Worm (Caenorhabditis elegans) whole organism, L1 larva: ENCODE data around the gene F54D5.15.

Experiments used
- C16A3.4 ChIP-seq: fragments of 150-350 bp; optimal IDR thresholded peaks from 2 replicates; lab custom pipeline; 2014; ENCODE audit warnings: missing biosample characterization, missing genetic modification characterization
- C34B4.2 ChIP-seq: sonication (generic microtip); optimal IDR thresholded peaks from 2 replicates; lab custom pipeline; 2017; ENCODE audit warnings: mild to moderate bottlenecking, missing genetic modification characterization, missing compliant biosample characterization
- alr-1 ChIP-seq: fragments of 200-800 bp; sonication (Bioruptor generic); optimal IDR thresholded peaks from 2 replicates; lab custom pipeline; 2018; ENCODE audit warnings: borderline replicate concordance, mild to moderate bottlenecking, missing genetic modification characterization, missing compliant biosample characterization
- ceh-63 ChIP-seq: fragments of 200-800 bp; sonication (Bioruptor generic); optimal IDR thresholded peaks from 2 replicates; lab custom pipeline; 2018; ENCODE audit warnings: mild to moderate bottlenecking, missing genetic modification characterization, missing compliant biosample characterization
- ceh-8 ChIP-seq: fragments of 200-800 bp; sonication (Bioruptor generic); optimal IDR thresholded peaks from 2 replicates; lab custom pipeline; 2018; ENCODE audit warnings: mild to moderate bottlenecking, missing genetic modification characterization, moderate library complexity, missing compliant biosample characterization
- ceh-82 ChIP-seq, 3 experiments: fragments of 150-350 bp in 1 of 3; sonication (generic microtip) in 2 of 3; optimal IDR thresholded peaks; 2 replicates each; lab custom pipeline; 2014 to 2017; ENCODE audit warnings: missing biosample characterization in 3 of 3, missing genetic modification characterization in 3 of 3
- ceh-90 ChIP-seq: sonication (generic microtip); optimal IDR thresholded peaks from 2 replicates; lab custom pipeline; 2016; ENCODE audit warnings: missing genetic modification characterization, missing compliant biosample characterization
- ces-1 ChIP-seq: fragments of 150-350 bp; optimal IDR thresholded peaks from 2 replicates; lab custom pipeline; 2014; ENCODE audit warnings: missing biosample characterization, missing genetic modification reagents, missing genetic modification characterization
- efl-1 ChIP-seq, 4 experiments: fragments of 150-350 bp; optimal IDR thresholded peaks in 3 of 4; peaks in 1 of 4; 1 replicate in 1 of 4; 2 replicates in 3 of 4; lab custom pipeline; 2014; ENCODE audit warnings: missing biosample characterization in 2 of 4, missing genetic modification characterization in 2 of 4, missing genetic modification reagents in 2 of 4
- efl-3 ChIP-seq: fragments of 200-800 bp; sonication (Bioruptor generic); optimal IDR thresholded peaks from 2 replicates; lab custom pipeline; 2018; ENCODE audit warnings: mild to moderate bottlenecking, missing genetic modification characterization, missing compliant biosample characterization
- egl-13 ChIP-seq: sonication (generic microtip); optimal IDR thresholded peaks from 2 replicates; lab custom pipeline; 2016; ENCODE audit warnings: missing genotype, missing genetic modification reagents, missing genetic modification characterization, missing compliant biosample characterization
- elt-2 ChIP-seq: sonication (generic microtip); optimal IDR thresholded peaks from 2 replicates; lab custom pipeline; 2016; ENCODE audit warnings: missing genetic modification characterization, mild to moderate bottlenecking, inconsistent platforms, missing compliant biosample characterization, missing genetic modification reagents
- elt-3 ChIP-seq, 6 experiments: fragments of 150-350 bp in 1 of 6; sonication (generic microtip); optimal IDR thresholded peaks; 2 replicates each; lab custom pipeline; 2017 to 2018; ENCODE audit warnings: missing biosample characterization in 6 of 6, missing genetic modification characterization in 6 of 6, inconsistent platforms in 1 of 6
- ets-5 ChIP-seq: fragments of 200-800 bp; sonication (Bioruptor generic); IDR thresholded peaks from 2 replicates; pipeline ENCODE4 v1.3.6; 2022; ENCODE audit warnings: missing genetic modification characterization, missing compliant biosample characterization
- fkh-8 ChIP-seq: sonication (generic microtip); optimal IDR thresholded peaks from 2 replicates; lab custom pipeline; 2016; ENCODE audit warnings: mild to moderate bottlenecking, missing genetic modification characterization, missing compliant biosample characterization
- grh-1 ChIP-seq: fragments of 200-800 bp; sonication (Bioruptor generic); IDR thresholded peaks from 2 replicates; pipeline ENCODE4 v1.3.6; 2022; ENCODE audit warnings: missing genetic modification reagents, missing genetic modification characterization, missing compliant biosample characterization
- hlh-17 ChIP-seq: fragments of 200-800 bp; sonication (Bioruptor generic); optimal IDR thresholded peaks from 2 replicates; lab custom pipeline; 2018; ENCODE audit warnings: missing genetic modification characterization, mild to moderate bottlenecking, missing compliant biosample characterization, moderate library complexity, borderline replicate concordance
- hlh-4 ChIP-seq: sonication (generic microtip); optimal IDR thresholded peaks from 2 replicates; lab custom pipeline; 2016; ENCODE audit warnings: mild to moderate bottlenecking, missing genetic modification characterization, missing compliant biosample characterization
- irx-1 ChIP-seq: sonication (generic microtip); optimal IDR thresholded peaks from 2 replicates; lab custom pipeline; 2016; ENCODE audit warnings: missing genetic modification characterization, missing compliant biosample characterization
- jun-1 ChIP-seq: fragments of 150-350 bp; optimal IDR thresholded peaks from 2 replicates; lab custom pipeline; 2014; ENCODE audit warnings: missing biosample characterization, missing genetic modification reagents, missing genetic modification characterization
- lin-13 ChIP-seq: fragments of 150-350 bp; optimal IDR thresholded peaks from 2 replicates; lab custom pipeline; 2014; ENCODE audit warnings: missing biosample characterization, missing genetic modification reagents, missing genetic modification characterization
- lin-14 ChIP-seq: fragments of 200-800 bp; sonication (Bioruptor generic); optimal IDR thresholded peaks from 2 replicates; lab custom pipeline; 2018; ENCODE audit warnings: mild to moderate bottlenecking, missing genetic modification characterization, moderate library complexity, missing compliant biosample characterization
- lin-35 ChIP-seq, 2 experiments: fragments of 150-350 bp; optimal IDR thresholded peaks; 2 replicates each; lab custom pipeline; 2014; ENCODE audit warnings: missing biosample characterization in 2 of 2, missing genetic modification characterization in 2 of 2, missing genetic modification reagents in 2 of 2
- lin-39 ChIP-seq: fragments of 150-350 bp; optimal IDR thresholded peaks from 2 replicates; lab custom pipeline; 2014; ENCODE audit warnings: missing biosample characterization, missing genetic modification reagents, missing genetic modification characterization
- lir-3 ChIP-seq: sonication (generic microtip); optimal IDR thresholded peaks from 2 replicates; lab custom pipeline; 2016; ENCODE audit warnings: mild to moderate bottlenecking, missing genetic modification characterization, moderate library complexity, missing compliant biosample characterization; ENCODE audit not compliant: poor library complexity
- mab-9 ChIP-seq: fragments of 200-800 bp; sonication (Bioruptor generic); IDR thresholded peaks from 2 replicates; pipeline ENCODE4 v1.3.6; 2022; ENCODE audit warnings: missing genetic modification reagents, missing genetic modification characterization, missing compliant biosample characterization
- mef-2 ChIP-seq: fragments of 150-350 bp; optimal IDR thresholded peaks from 2 replicates; lab custom pipeline; 2014; ENCODE audit warnings: missing biosample characterization, missing genetic modification characterization
- mep-1 ChIP-seq: fragments of 150-350 bp; optimal IDR thresholded peaks from 2 replicates; lab custom pipeline; 2014; ENCODE audit warnings: missing biosample characterization, missing genetic modification characterization
- nhr-11 ChIP-seq: fragments of 150-350 bp; optimal IDR thresholded peaks from 2 replicates; lab custom pipeline; 2014; ENCODE audit warnings: missing biosample characterization, missing genetic modification characterization
- nhr-19 ChIP-seq: fragments of 200-800 bp; sonication (Bioruptor generic); conservative IDR thresholded peaks from 2 replicates; pipeline ENCODE4 v1.3.6; 2022; ENCODE audit warnings: missing genetic modification characterization, missing compliant biosample characterization
- nhr-28 ChIP-seq: fragments of 150-350 bp; optimal IDR thresholded peaks from 2 replicates; lab custom pipeline; 2014; ENCODE audit warnings: missing biosample characterization, missing genetic modification characterization
- nhr-76 ChIP-seq: sonication (generic microtip); optimal IDR thresholded peaks from 2 replicates; lab custom pipeline; 2017; ENCODE audit warnings: missing biosample characterization, missing genetic modification characterization
- nhr-84 ChIP-seq: sonication (generic microtip); optimal IDR thresholded peaks from 2 replicates; lab custom pipeline; 2017; ENCODE audit warnings: missing biosample characterization, missing genetic modification characterization
- nhr-85 ChIP-seq: sonication (generic microtip); peaks from one replicate; lab custom pipeline; 2016; ENCODE audit warnings: missing genetic modification characterization, inconsistent platforms, missing compliant biosample characterization
- pag-3 ChIP-seq: sonication (generic microtip); optimal IDR thresholded peaks from 2 replicates; lab custom pipeline; 2017; ENCODE audit warnings: missing genetic modification characterization, mild to moderate bottlenecking, missing compliant biosample characterization, antibody characterized with exemption, borderline replicate concordance; ENCODE audit not compliant: insufficient read depth
- pqm-1 ChIP-seq: sonication (generic microtip); optimal IDR thresholded peaks from 3 replicates; lab custom pipeline; 2017; ENCODE audit warnings: missing biosample characterization, missing genetic modification characterization
- rnt-1 ChIP-seq: sonication (generic microtip); optimal IDR thresholded peaks from 2 replicates; lab custom pipeline; 2016; ENCODE audit warnings: mild to moderate bottlenecking, missing genetic modification characterization, moderate library complexity, missing compliant biosample characterization
- snpc-4 ChIP-seq: fragments of 150-350 bp; optimal IDR thresholded peaks from 2 replicates; lab custom pipeline; 2014; ENCODE audit warnings: missing biosample characterization, missing genetic modification characterization
- sox-4 ChIP-seq: sonication (generic microtip); optimal IDR thresholded peaks from 2 replicates; lab custom pipeline; 2016; ENCODE audit warnings: missing genetic modification characterization, missing compliant biosample characterization
- swsn-7 ChIP-seq: sonication (generic microtip); optimal IDR thresholded peaks from 2 replicates; lab custom pipeline; 2016; ENCODE audit warnings: missing genetic modification characterization, missing compliant biosample characterization
- tbx-2 ChIP-seq: sonication (generic microtip); optimal IDR thresholded peaks from 2 replicates; lab custom pipeline; 2016; ENCODE audit warnings: missing genetic modification characterization, missing compliant biosample characterization
- tlp-1 ChIP-seq: fragments of 150-350 bp; optimal IDR thresholded peaks from 2 replicates; lab custom pipeline; 2014; ENCODE audit warnings: missing biosample characterization, missing genetic modification characterization
- unc-86 ChIP-seq: sonication (generic microtip); optimal IDR thresholded peaks from 2 replicates; lab custom pipeline; 2016; ENCODE audit warnings: missing genetic modification characterization, missing compliant biosample characterization
- vab-15 ChIP-seq: sonication (generic microtip); optimal IDR thresholded peaks from 2 replicates; lab custom pipeline; 2017; ENCODE audit warnings: missing genotype, mild to moderate bottlenecking, missing genetic modification characterization, missing compliant biosample characterization
- zip-4 ChIP-seq: fragments of 200-800 bp; sonication (Bioruptor generic); optimal IDR thresholded peaks from 2 replicates; lab custom pipeline; 2018; ENCODE audit warnings: mild to moderate bottlenecking, missing genetic modification characterization, moderate library complexity, missing compliant biosample characterization
- ztf-11 ChIP-seq, 2 experiments: sonication (generic microtip); optimal IDR thresholded peaks; 2 replicates each; lab custom pipeline; 2016 to 2017; ENCODE audit warnings: missing genetic modification characterization in 2 of 2, missing biosample characterization in 1 of 2, missing compliant biosample characterization in 1 of 2
- ztf-4 ChIP-seq: fragments of 150-350 bp; optimal IDR thresholded peaks from 2 replicates; lab custom pipeline; 2014; ENCODE audit warnings: missing biosample characterization, missing genetic modification characterization

Gene F54D5.15

DNA sequence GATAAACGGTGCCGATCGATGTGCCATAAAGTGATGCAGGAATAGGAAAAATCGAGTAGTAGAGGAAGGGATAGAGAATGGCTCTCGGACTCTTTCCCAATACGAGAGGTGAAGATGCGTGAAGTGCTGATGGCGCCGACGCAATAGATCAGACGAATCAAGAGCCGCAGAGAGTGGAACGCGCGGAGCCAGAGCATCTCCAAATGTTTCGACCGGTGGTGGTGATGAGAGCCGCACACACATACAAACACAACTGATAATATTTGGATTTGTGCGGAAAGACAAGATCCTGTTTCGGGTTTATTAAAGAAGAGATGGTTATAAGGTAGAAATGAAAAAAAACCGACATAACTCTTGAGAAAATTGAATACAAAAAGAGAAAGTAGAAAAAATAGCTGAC is at the start of gene F54D5.15:
F54D5.15 (minus strand) TSS at position 101 of the 400 bp plus-strand sequence.
- TF ChIP-seq nhr-11 (tag; lab: Kevin White, UChicago) = no peak

DNA sequence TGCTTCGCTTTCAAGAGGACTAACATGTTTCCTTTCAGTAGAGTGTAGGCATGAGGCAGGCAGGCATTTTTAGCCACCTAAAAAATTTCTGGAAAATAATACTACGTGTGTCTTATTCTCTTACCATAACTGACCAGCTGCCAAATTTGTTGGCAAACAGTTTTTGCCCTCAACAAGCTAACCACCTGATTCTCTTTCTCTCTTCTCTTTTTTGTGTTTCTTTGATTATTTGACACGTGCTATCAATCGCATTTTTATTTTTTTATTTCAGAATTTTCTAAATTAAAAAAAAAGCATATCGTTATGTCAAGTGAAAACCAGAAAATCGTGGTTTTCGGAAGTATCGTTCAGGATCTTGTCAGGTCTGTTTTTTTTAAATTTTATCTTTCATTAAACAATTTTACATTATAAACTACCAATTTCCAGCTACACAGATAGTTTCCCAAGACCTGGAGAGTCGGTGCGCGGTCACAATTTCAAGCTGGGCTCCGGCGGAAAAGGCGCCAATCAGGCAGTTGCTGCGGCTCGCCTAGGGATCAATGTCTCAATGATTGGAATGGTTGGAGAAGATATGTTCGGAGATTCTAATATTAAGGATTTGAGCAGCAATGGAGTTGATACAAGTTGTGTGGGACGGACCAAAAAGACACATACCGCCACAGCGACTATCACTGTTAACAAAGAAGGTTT is 48.2 kb upstream of the F54D5.15 start, which contains the start of gene F07A11.5:
F07A11.5 (plus strand) TSS at position 267 of the 690 bp plus-strand sequence.
- TF ChIP-seq ztf-11 (tag; optimal IDR thresholded peaks at IDR 0.05; lab: Kevin White, UChicago) (no peak), unc-86 (no peak), mef-2 (no peak), nhr-19 (GFP tag; lab: Robert Waterston, UW) (no peak), lin-39 (tag; lab: Kevin White, UChicago) (no peak), efl-1 (optimal IDR thresholded peaks at IDR 0.05; lab: Kevin White, UChicago) (no peak), efl-1 (GFP tag; optimal IDR thresholded peaks at IDR 0.05 in 1 of 2; lab: Kevin White, UChicago) (peak in 1 of 2 experiments; percentile 52), mab-9 (GFP tag; lab: Robert Waterston, UW) (no peak), snpc-4 (no peak)

DNA sequence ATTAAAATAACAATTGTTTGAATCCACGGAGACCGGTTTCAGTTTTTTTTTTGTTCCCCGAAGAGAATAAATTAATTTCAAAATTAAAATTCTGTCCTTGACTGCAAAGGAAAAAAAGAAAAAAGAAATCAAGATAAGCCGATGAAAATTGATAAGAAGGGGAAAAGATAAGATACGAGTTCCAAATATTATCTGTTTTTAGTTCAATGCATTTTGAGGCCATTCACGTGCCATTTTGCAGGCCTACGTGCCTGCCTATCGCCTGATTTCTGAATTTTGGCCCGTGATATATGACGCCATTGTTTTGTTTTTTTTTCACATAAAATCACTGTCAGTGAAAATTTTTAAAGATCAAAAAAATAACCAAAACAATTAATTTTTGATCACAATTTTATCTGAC is 47.4 kb upstream of the F54D5.15 start:
- TF ChIP-seq ceh-63 (GFP tag; lab: Kevin White, UChicago) (no peak), nhr-19 (GFP tag; lab: Robert Waterston, UW) (no peak), grh-1 (GFP tag; lab: Robert Waterston, UW) (no peak), elt-2 (tag; lab: Kevin White, UChicago) (peak; percentile 80), alr-1 (tag; lab: Kevin White, UChicago) (no peak), egl-13 (tag; lab: Kevin White, UChicago) (no peak), elt-3 (tag; optimal IDR thresholded peaks at IDR 0.05; lab: Kevin White, UChicago) (peak in 5 of 6 experiments; percentile 62 to 99 (median 75)), pqm-1 (peak; percentile 18), nhr-76 (tag; lab: Kevin White, UChicago) (no peak), vab-15 (tag; lab: Kevin White, UChicago) (no peak), tbx-2 (tag; lab: Kevin White, UChicago) (no peak), efl-3 (GFP tag; lab: Kevin White, UChicago) (no peak), lin-35 (GFP tag; optimal IDR thresholded peaks at IDR 0.05; lab: Kevin White, UChicago) (peak in 1 of 2 experiments; percentile 44), irx-1 (tag; lab: Kevin White, UChicago) (no peak), rnt-1 (tag; lab: Kevin White, UChicago) (no peak), hlh-4 (no peak), hlh-17 (GFP tag; lab: Kevin White, UChicago) (no peak), nhr-85 (tag; lab: Kevin White, UChicago) (peak; percentile 72), ets-5 (no peak), C16A3.4 (tag; lab: Kevin White, UChicago) (no peak), nhr-28 (tag; lab: Kevin White, UChicago) (no peak), C34B4.2 (tag; lab: Kevin White, UChicago) (no peak), ces-1 (GFP tag; lab: Kevin White, UChicago) (no peak), ceh-90 (tag; lab: Kevin White, UChicago) (no peak), ceh-8 (GFP tag; lab: Kevin White, UChicago) (no peak), jun-1 (no peak), fkh-8 (tag; lab: Kevin White, UChicago) (no peak), mab-9 (GFP tag; lab: Robert Waterston, UW) (no peak), sox-4 (tag; lab: Kevin White, UChicago) (no peak), lin-14 (GFP tag; lab: Kevin White, UChicago) (peak; percentile 45), zip-4 (GFP tag; lab: Kevin White, UChicago) (no peak), swsn-7 (tag; lab: Kevin White, UChicago) (no peak), lin-13 (GFP tag; lab: Kevin White, UChicago) (no peak), nhr-84 (tag; lab: Kevin White, UChicago) (no peak), tlp-1 (tag; lab: Kevin White, UChicago) (peak; percentile 55), pag-3 (tag; lab: Kevin White, UChicago) (no peak), lir-3 (tag; lab: Kevin White, UChicago) (no peak), unc-86 (no peak), mep-1 (tag; lab: Kevin White, UChicago) (no peak), ztf-4 (tag; lab: Kevin White, UChicago) (no peak), ceh-82 (tag; optimal IDR thresholded peaks at IDR 0.05; lab: Kevin White, UChicago) (no peak)
